Worm (Caenorhabditis elegans) whole organism, early embryonic: ENCODE results near the gene gcy-13.

ENCODE experiments used
- B0310.2 ChIP-seq: sonication (generic microtip); optimal IDR thresholded peaks from 2 replicates; lab custom pipeline; 2016; ENCODE audit warnings: mild to moderate bottlenecking, missing genetic modification characterization, missing compliant biosample characterization
- F13C5.2 ChIP-seq: sonication (generic microtip); optimal IDR thresholded peaks from 2 replicates; lab custom pipeline; 2017; ENCODE audit warnings: mild to moderate bottlenecking, missing genetic modification characterization, inconsistent platforms, missing compliant biosample characterization
- ceh-36 ChIP-seq: sonication (generic microtip); optimal IDR thresholded peaks from 2 replicates; lab custom pipeline; 2016; ENCODE audit warnings: missing genetic modification characterization, inconsistent platforms, missing compliant biosample characterization
- tbx-37 ChIP-seq: fragments of 200-800 bp; sonication (Bioruptor generic); conservative IDR thresholded peaks from 2 replicates; pipeline ENCODE4 v1.3.6; 2022; ENCODE audit warnings: missing genetic modification reagents, missing genetic modification characterization, missing compliant biosample characterization

DNA sequence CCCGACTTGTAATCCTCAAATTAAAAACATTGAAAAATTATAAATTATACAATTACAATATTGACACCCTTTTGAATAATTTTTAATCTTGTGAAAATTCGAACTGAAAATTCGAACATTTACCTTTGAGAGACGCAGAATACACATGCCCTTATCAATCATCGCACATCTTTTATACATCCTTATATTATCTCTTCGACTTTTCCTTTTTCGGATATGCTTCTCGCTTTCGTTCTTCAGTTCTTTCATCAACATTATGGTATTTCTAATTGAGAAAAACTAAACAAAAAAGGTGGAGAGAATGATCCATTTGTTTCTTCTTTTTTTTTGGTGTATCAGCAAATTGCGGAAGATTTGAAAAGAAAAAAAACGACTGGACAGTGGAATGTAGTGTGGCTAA lies 20.0 kb downstream of the gcy-13 start:
- no peak for TF ChIP-seq F13C5.2 (tag; lab: Kevin White, UChicago)
- no peak for TF ChIP-seq tbx-37 (GFP tag; lab: Robert Waterston, UW)
- TF ChIP-seq B0310.2: no peak
- no peak for TF ChIP-seq ceh-36 (tag; lab: Kevin White, UChicago)
